Worm (Caenorhabditis elegans): ENCODE results near the gene str-18.

- TF ChIP-seq dpl-1 (GFP tag; optimal IDR thresholded peaks at IDR 0.05) (no peak), lsy-2 (tag; optimal IDR thresholded peaks at IDR 0.05) (no peak), lir-3 (tag; optimal IDR thresholded peaks at IDR 0.05; ENCODE audit: poor library complexity) (no peak), mep-1 (tag; optimal IDR thresholded peaks at IDR 0.05) (no peak), ama-1 (optimal IDR thresholded peaks at IDR 0.05) (no peak)
Observed at ce11 chrV:15699799-15700198, 42.0 kb downstream of the str-18 start, which contains the start of gene nhr-199.

Measured in whole organism, L1 larva.